Worm (Caenorhabditis elegans) whole organism, L2 larva: ENCODE data around the gene gmps-1.

Experiments
- C34F6.9 ChIP-seq: fragments of 150-350 bp; optimal IDR thresholded peaks from 2 replicates; lab custom pipeline; 2014; ENCODE audit warnings: missing biosample characterization, missing genetic modification characterization
- F13H6.1 ChIP-seq: sonication (generic microtip); optimal IDR thresholded peaks from 2 replicates; lab custom pipeline; 2016; ENCODE audit warnings: missing genetic modification characterization, missing compliant biosample characterization
- R02D3.7 ChIP-seq: fragments of 150-350 bp; optimal IDR thresholded peaks from 2 replicates; lab custom pipeline; 2014; ENCODE audit warnings: missing biosample characterization, missing genetic modification characterization
- Y55F3AM.14 ChIP-seq: fragments of 200-800 bp; sonication (Bioruptor generic); optimal IDR thresholded peaks from 2 replicates; lab custom pipeline; 2018; ENCODE audit warnings: mild to moderate bottlenecking, missing genetic modification characterization, missing compliant biosample characterization
- ZK546.5 ChIP-seq: sonication (generic microtip); optimal IDR thresholded peaks from 2 replicates; lab custom pipeline; 2017; ENCODE audit warnings: missing biosample characterization, missing genetic modification characterization
- alr-1 ChIP-seq: fragments of 150-350 bp; optimal IDR thresholded peaks from 2 replicates; lab custom pipeline; 2014; ENCODE audit warnings: missing biosample characterization, missing genetic modification characterization
- ama-1 ChIP-seq: fragments of 150-350 bp; optimal IDR thresholded peaks from 2 replicates; lab custom pipeline; 2018; ENCODE audit warnings: inconsistent platforms
- ceh-16 ChIP-seq: fragments of 150-350 bp; optimal IDR thresholded peaks from 2 replicates; lab custom pipeline; 2014; ENCODE audit warnings: missing biosample characterization, missing genetic modification characterization
- ceh-82 ChIP-seq: fragments of 150-350 bp; optimal IDR thresholded peaks from 2 replicates; lab custom pipeline; 2014; ENCODE audit warnings: missing biosample characterization, missing genetic modification characterization
- crh-2 ChIP-seq: sonication (generic microtip); optimal IDR thresholded peaks from 2 replicates; lab custom pipeline; 2017; ENCODE audit warnings: missing biosample characterization, missing genetic modification characterization
- dmd-4 ChIP-seq: sonication (generic microtip); optimal IDR thresholded peaks from 2 replicates; lab custom pipeline; 2017; ENCODE audit warnings: missing biosample characterization, missing genetic modification characterization
- egl-27 ChIP-seq: sonication (generic microtip); optimal IDR thresholded peaks from 3 replicates; lab custom pipeline; 2017; ENCODE audit warnings: missing biosample characterization, missing genetic modification reagents, missing genetic modification characterization
- elt-1 ChIP-seq: fragments of 150-350 bp; optimal IDR thresholded peaks from 2 replicates; lab custom pipeline; 2014; ENCODE audit warnings: missing biosample characterization, missing genetic modification characterization
- elt-3 ChIP-seq: sonication (generic microtip); optimal IDR thresholded peaks from 2 replicates; lab custom pipeline; 2017; ENCODE audit warnings: missing biosample characterization, missing genetic modification characterization
- fos-1 ChIP-seq: fragments of 150-350 bp; optimal IDR thresholded peaks from 2 replicates; lab custom pipeline; 2014; ENCODE audit warnings: missing biosample characterization, missing genetic modification characterization
- gmeb-1 ChIP-seq: fragments of 150-350 bp; optimal IDR thresholded peaks from 2 replicates; lab custom pipeline; 2014; ENCODE audit warnings: missing biosample characterization, missing genetic modification characterization
- lin-11 ChIP-seq: fragments of 150-350 bp; sonication (generic microtip); optimal IDR thresholded peaks from 2 replicates; lab custom pipeline; 2014; ENCODE audit warnings: missing biosample characterization, missing genetic modification characterization, inconsistent platforms, mixed read lengths
- lin-13 ChIP-seq: fragments of 150-350 bp; optimal IDR thresholded peaks from 2 replicates; lab custom pipeline; 2014; ENCODE audit warnings: missing biosample characterization, missing genetic modification reagents, missing genetic modification characterization
- lin-39 ChIP-seq: fragments of 150-350 bp; optimal IDR thresholded peaks from 2 replicates; lab custom pipeline; 2014; ENCODE audit warnings: missing biosample characterization, missing genetic modification reagents, missing genetic modification characterization
- lsy-2 ChIP-seq, 2 experiments: fragments of 150-350 bp in 1 of 2; sonication (generic microtip) in 1 of 2; optimal IDR thresholded peaks; 2 replicates each; lab custom pipeline; 2014 to 2017; ENCODE audit warnings: missing biosample characterization in 2 of 2, missing genetic modification characterization in 2 of 2
- mdl-1 ChIP-seq, 2 experiments: fragments of 150-350 bp in 1 of 2; sonication (generic microtip) in 1 of 2; optimal IDR thresholded peaks; 2 replicates each; lab custom pipeline; 2017; ENCODE audit warnings: missing biosample characterization in 2 of 2, missing genetic modification characterization in 2 of 2
- nhr-11 ChIP-seq: fragments of 150-350 bp; optimal IDR thresholded peaks from 2 replicates; lab custom pipeline; 2014; ENCODE audit warnings: missing biosample characterization, missing genetic modification characterization
- nhr-12 ChIP-seq: fragments of 150-350 bp; optimal IDR thresholded peaks from 2 replicates; lab custom pipeline; 2014; ENCODE audit warnings: missing biosample characterization, missing genetic modification characterization
- nhr-129 ChIP-seq: fragments of 150-350 bp; optimal IDR thresholded peaks from 2 replicates; lab custom pipeline; 2014; ENCODE audit warnings: missing biosample characterization, missing genetic modification characterization
- nhr-21 ChIP-seq: fragments of 150-350 bp; optimal IDR thresholded peaks from 2 replicates; lab custom pipeline; 2014; ENCODE audit warnings: missing biosample characterization, missing genetic modification characterization
- nhr-23 ChIP-seq: fragments of 150-350 bp; optimal IDR thresholded peaks from 2 replicates; lab custom pipeline; 2014; ENCODE audit warnings: missing biosample characterization, missing genetic modification reagents, missing genetic modification characterization
- nhr-25 ChIP-seq: fragments of 150-350 bp; sonication (generic microtip); optimal IDR thresholded peaks from 3 replicates; lab custom pipeline; 2014; ENCODE audit warnings: missing biosample characterization, missing genetic modification characterization
- nhr-6 ChIP-seq: fragments of 150-350 bp; optimal IDR thresholded peaks from 2 replicates; lab custom pipeline; 2014; ENCODE audit warnings: missing biosample characterization, missing genetic modification characterization
- nhr-77 ChIP-seq: fragments of 150-350 bp; optimal IDR thresholded peaks from 2 replicates; lab custom pipeline; 2014; ENCODE audit warnings: missing biosample characterization, missing genetic modification characterization
- peb-1 ChIP-seq: fragments of 150-350 bp; optimal IDR thresholded peaks from 2 replicates; lab custom pipeline; 2014; ENCODE audit warnings: missing biosample characterization, missing genetic modification characterization
- sem-4 ChIP-seq: fragments of 150-350 bp; optimal IDR thresholded peaks from 2 replicates; lab custom pipeline; 2014; ENCODE audit warnings: missing biosample characterization, missing genetic modification reagents, missing genetic modification characterization
- skn-1 ChIP-seq: sonication (generic microtip); optimal IDR thresholded peaks from 2 replicates; lab custom pipeline; 2017; ENCODE audit warnings: missing biosample characterization, missing genetic modification characterization
- sma-3 ChIP-seq: sonication (generic microtip); optimal IDR thresholded peaks from 2 replicates; lab custom pipeline; 2016; ENCODE audit warnings: missing genetic modification reagents, missing genetic modification characterization, missing compliant biosample characterization
- sma-9 ChIP-seq, 2 experiments: fragments of 150-350 bp in 1 of 2; sonication (generic microtip) in 1 of 2; optimal IDR thresholded peaks; 2 replicates each; lab custom pipeline; 2014 to 2016; ENCODE audit warnings: missing genetic modification characterization in 2 of 2, mild to moderate bottlenecking in 1 of 2, missing biosample characterization in 1 of 2, missing compliant biosample characterization in 1 of 2, missing genetic modification reagents in 1 of 2, moderate library complexity in 1 of 2
- unc-39 ChIP-seq: fragments of 150-350 bp; optimal IDR thresholded peaks from 2 replicates; lab custom pipeline; 2014; ENCODE audit warnings: missing biosample characterization, missing genetic modification characterization
- unc-55 ChIP-seq: fragments of 150-350 bp; sonication (generic microtip); optimal IDR thresholded peaks from 3 replicates; lab custom pipeline; 2014; ENCODE audit warnings: missing biosample characterization, missing genetic modification reagents, missing genetic modification characterization
- unc-62 ChIP-seq: fragments of 150-350 bp; optimal IDR thresholded peaks from 2 replicates; lab custom pipeline; 2014; ENCODE audit warnings: missing biosample characterization, missing genetic modification reagents, missing genetic modification characterization
- ztf-11 ChIP-seq: sonication (generic microtip); optimal IDR thresholded peaks from 2 replicates; lab custom pipeline; 2017; ENCODE audit warnings: missing biosample characterization, missing genetic modification characterization
- ztf-4 ChIP-seq: fragments of 150-350 bp; optimal IDR thresholded peaks from 2 replicates; lab custom pipeline; 2014; ENCODE audit warnings: missing biosample characterization, missing genetic modification characterization

gmps-1 gene

DNA sequence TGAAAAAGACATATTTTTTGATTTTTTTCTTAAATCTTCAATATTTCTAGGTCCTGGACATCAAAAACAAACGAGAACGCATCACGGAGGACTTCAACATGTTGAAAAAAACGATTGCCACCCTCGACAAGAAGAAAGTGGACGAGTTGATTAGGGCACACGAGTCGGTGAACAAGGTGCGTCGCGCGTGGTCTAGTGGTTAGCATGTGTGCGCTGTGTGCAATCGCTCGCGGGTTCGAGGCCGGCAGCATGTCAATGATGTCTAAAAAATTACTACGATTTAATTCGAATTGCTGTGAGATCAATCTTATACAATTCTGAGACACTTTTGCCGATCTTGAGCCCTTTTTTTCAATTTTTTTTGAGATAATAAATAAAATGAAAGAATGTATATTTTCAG lies 28.5 kb downstream of the gmps-1 start (continued):
- TF ChIP-seq nhr-6 = peak; percentile 49
- peak; percentile 11 for TF ChIP-seq ceh-16 (tag; lab: Kevin White, UChicago)
- no peak for TF ChIP-seq unc-62 (GFP tag; lab: Kevin White, UChicago)
- peak; percentile 79 for TF ChIP-seq C34F6.9 (tag; lab: Kevin White, UChicago)
- TF ChIP-seq skn-1 = no peak
- TF ChIP-seq gmeb-1 (tag; lab: Kevin White, UChicago) = peak; percentile 79
- peak; percentile 59 for TF ChIP-seq nhr-25 (tag; lab: Kevin White, UChicago)
- TF ChIP-seq ztf-11 = no peak

DNA sequence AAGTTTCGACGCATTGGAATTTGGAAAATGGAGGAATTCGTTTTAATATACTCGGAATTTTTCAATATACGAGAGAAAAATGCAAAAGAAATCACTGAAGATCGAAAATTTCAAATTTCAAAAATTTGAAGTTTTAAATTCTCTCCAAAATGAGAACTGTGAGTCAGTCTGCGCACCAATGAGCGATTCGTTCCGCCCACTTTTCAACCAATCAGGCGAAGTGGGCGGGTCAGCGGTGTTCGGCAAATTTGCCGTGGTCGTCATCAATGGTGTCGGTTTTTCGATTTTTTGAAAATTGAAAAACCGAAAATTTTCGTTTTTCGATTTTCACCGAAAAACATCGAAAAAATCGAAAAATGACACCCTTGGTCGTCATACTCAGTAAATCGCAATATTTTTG lies 30.0 kb downstream of the gmps-1 start:
- TF ChIP-seq unc-62 (GFP tag; lab: Kevin White, UChicago) (no peak), mdl-1 (tag; optimal IDR thresholded peaks at IDR 0.05; lab: Kevin White, UChicago) (no peak), nhr-12 (tag; lab: Kevin White, UChicago) (no peak), ztf-4 (tag; lab: Kevin White, UChicago) (no peak), R02D3.7 (tag; lab: Kevin White, UChicago) (no peak), sma-9 (GFP tag; optimal IDR thresholded peaks at IDR 0.05; lab: Kevin White, UChicago) (no peak), sma-9 (tag; optimal IDR thresholded peaks at IDR 0.05; lab: Kevin White, UChicago) (no peak)

ce11 chrII:10834717-10835116 lies 33.8 kb downstream of the gmps-1 start:
- TF ChIP-seq lin-13 (GFP tag; lab: Kevin White, UChicago) (no peak), gmeb-1 (tag; lab: Kevin White, UChicago) (no peak), peb-1 (tag; lab: Kevin White, UChicago) (no peak), dmd-4 (tag; lab: Kevin White, UChicago) (no peak), nhr-21 (tag; lab: Kevin White, UChicago) (no peak)

ce11 chrII:10829572-10829971 lies 38.9 kb downstream of the gmps-1 start:
- TF ChIP-seq sem-4 (tag; lab: Kevin White, UChicago) (no peak), gmeb-1 (tag; lab: Kevin White, UChicago) (no peak), elt-3 (tag; lab: Kevin White, UChicago) (no peak), sma-3 (GFP tag; lab: Kevin White, UChicago) (no peak), ZK546.5 (tag; lab: Kevin White, UChicago) (no peak), dmd-4 (tag; lab: Kevin White, UChicago) (no peak), unc-39 (tag; lab: Kevin White, UChicago) (no peak), fos-1 (tag; lab: Kevin White, UChicago) (no peak), mdl-1 (tag; optimal IDR thresholded peaks at IDR 0.05; lab: Kevin White, UChicago) (no peak), nhr-23 (no peak), lin-39 (tag; lab: Kevin White, UChicago) (no peak), F13H6.1 (tag; lab: Kevin White, UChicago) (no peak), R02D3.7 (tag; lab: Kevin White, UChicago) (no peak), nhr-12 (tag; lab: Kevin White, UChicago) (no peak), ceh-82 (tag; lab: Kevin White, UChicago) (no peak), ztf-11 (no peak), egl-27 (no peak), alr-1 (tag; lab: Kevin White, UChicago) (no peak)

- TF ChIP-seq lin-11 (tag; lab: Kevin White, UChicago) (no peak), Y55F3AM.14 (no peak)
Observed at ce11 chrII:10829081-10829480, 39.4 kb downstream of the gmps-1 start, which contains the start of gene VM106R.1. VM106R.1 (minus strand) TSS chrII:10829181.

DNA sequence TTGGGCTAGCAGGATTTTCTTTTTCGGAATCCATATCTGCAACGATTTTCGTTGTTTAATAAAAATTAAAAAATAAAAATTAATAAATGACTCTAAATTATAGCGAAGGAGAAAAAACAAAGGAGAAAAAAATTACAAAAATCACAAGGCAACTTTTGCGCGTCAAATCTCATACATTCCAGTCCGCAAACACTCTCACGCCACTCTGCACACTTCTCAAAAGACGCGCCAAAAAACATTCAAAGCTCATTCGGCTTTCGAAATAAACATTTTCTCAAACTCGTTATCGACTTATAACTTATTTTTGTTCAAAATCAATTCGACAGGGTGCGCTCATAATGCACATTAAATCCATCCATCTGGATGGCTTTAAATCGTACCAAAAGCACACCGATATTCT lies 44.5 kb downstream of the gmps-1 start, which contains the start of the genes R06F6.12 and mix-1:
TSS of gene R06F6.12 (minus strand) at position 36 of the 400 bp plus-strand sequence.
TSS of gene mix-1 (plus strand) at position 201 of the 400 bp plus-strand sequence.
- TF ChIP-seq unc-62 (GFP tag; lab: Kevin White, UChicago) = no peak
- peak; percentile 29 for TF ChIP-seq sma-3 (GFP tag; lab: Kevin White, UChicago)
- TF ChIP-seq C34F6.9 (tag; lab: Kevin White, UChicago) = peak; percentile 64
- TF ChIP-seq nhr-12 (tag; lab: Kevin White, UChicago) = no peak
- TF ChIP-seq ama-1 (lab: Kevin White, UChicago) = peak; percentile 30
- peak; percentile 20 for TF ChIP-seq F13H6.1 (tag; lab: Kevin White, UChicago)
- TF ChIP-seq ztf-4 (tag; lab: Kevin White, UChicago) = peak; percentile 23
- no peak for TF ChIP-seq nhr-6
- TF ChIP-seq Y55F3AM.14 = no peak
- TF ChIP-seq lin-11 (tag; lab: Kevin White, UChicago) = peak; percentile 36
- TF ChIP-seq unc-55 = peak; percentile 85
- peak; percentile 54 to 83 for TF ChIP-seq lsy-2 (tag; optimal IDR thresholded peaks at IDR 0.05; lab: Kevin White, UChicago)
- TF ChIP-seq sma-9 (GFP tag; optimal IDR thresholded peaks at IDR 0.05; lab: Kevin White, UChicago) = peak; percentile 41
- TF ChIP-seq sma-9 (tag; optimal IDR thresholded peaks at IDR 0.05; lab: Kevin White, UChicago) = no peak
- peak; percentile 48 for TF ChIP-seq nhr-129 (tag; lab: Kevin White, UChicago)
- TF ChIP-seq gmeb-1 (tag; lab: Kevin White, UChicago) = peak; percentile 83
- peak; percentile 45 for TF ChIP-seq nhr-25 (tag; lab: Kevin White, UChicago)
- no peak for TF ChIP-seq elt-1 (tag; lab: Kevin White, UChicago)
- TF ChIP-seq R02D3.7 (tag; lab: Kevin White, UChicago) = no peak
- TF ChIP-seq crh-2 (tag; lab: Kevin White, UChicago) = peak; percentile 21
- no peak for TF ChIP-seq nhr-77 (tag; lab: Kevin White, UChicago)
- peak; percentile 31 for TF ChIP-seq nhr-21 (tag; lab: Kevin White, UChicago)
- TF ChIP-seq nhr-11 (tag; lab: Kevin White, UChicago) = no peak
- TF ChIP-seq lin-13 (GFP tag; lab: Kevin White, UChicago) = peak; percentile 30
- TF ChIP-seq, all 48 proteins: peak for 15
